Worm (Caenorhabditis elegans) whole organism, L4 larva: ENCODE results near the gene abcx-1.

Experiments used
- daf-16 ChIP-seq, 3 experiments: sonication (generic microtip); optimal IDR thresholded peaks; 2 replicates each; lab custom pipeline; 2016 to 2017; ENCODE audit warnings: missing genetic modification characterization in 3 of 3, missing genetic modification reagents in 3 of 3, mild to moderate bottlenecking in 2 of 3, missing compliant biosample characterization in 2 of 3, missing biosample characterization in 1 of 3, moderate library complexity in 1 of 3
- fos-1 ChIP-seq: fragments of 150-350 bp; optimal IDR thresholded peaks from 2 replicates; lab custom pipeline; 2014; ENCODE audit warnings: missing biosample characterization, missing genetic modification characterization

- TF ChIP-seq fos-1 (tag; lab: Kevin White, UChicago) (no peak), daf-16 (GFP tag; optimal IDR thresholded peaks at IDR 0.05; lab: Kevin White, UChicago) (no peak), daf-16 (tag; optimal IDR thresholded peaks at IDR 0.05; lab: Kevin White, UChicago) (no peak)
These were observed 22.7 kb downstream of the abcx-1 start, which contains the start of gene wrn-1 for ce11 chrII:6554677-6555076.
